Worm (Caenorhabditis elegans): Measurements from ENCODE around the gene baf-1.

Gene baf-1

DNA sequence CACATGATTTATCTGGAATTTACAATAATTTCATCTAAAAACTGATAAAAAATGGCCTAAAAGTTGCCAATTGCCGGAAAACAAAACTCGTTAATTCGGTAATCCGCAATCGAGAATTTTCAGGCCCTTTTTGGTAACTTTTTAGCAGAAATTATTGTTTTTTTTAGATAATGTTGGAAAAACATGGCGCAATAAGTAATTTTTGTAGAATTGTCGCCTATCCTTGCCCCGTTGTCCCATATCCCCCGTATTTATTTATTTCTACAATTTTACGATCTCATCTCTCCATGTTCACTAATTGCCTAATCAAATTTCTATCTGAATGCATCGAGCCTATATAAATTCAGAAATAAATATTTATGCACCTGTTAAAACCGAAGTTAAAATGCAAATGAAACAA lies 45.7 kb downstream of the baf-1 start:
- TF ChIP-seq nhr-237 (tag; optimal IDR thresholded peaks at IDR 0.05): no peak
- TF ChIP-seq M03D4.4 (tag; optimal IDR thresholded peaks at IDR 0.05): no peak
- TF ChIP-seq tbx-8 (GFP tag; optimal IDR thresholded peaks at IDR 0.05): no peak
- no peak for TF ChIP-seq drap-1 (GFP tag; optimal IDR thresholded peaks at IDR 0.05)
- TF ChIP-seq ztf-11 (tag; optimal IDR thresholded peaks at IDR 0.05): no peak
- no peak for TF ChIP-seq ceh-83 (GFP tag; optimal IDR thresholded peaks at IDR 0.05)

DNA sequence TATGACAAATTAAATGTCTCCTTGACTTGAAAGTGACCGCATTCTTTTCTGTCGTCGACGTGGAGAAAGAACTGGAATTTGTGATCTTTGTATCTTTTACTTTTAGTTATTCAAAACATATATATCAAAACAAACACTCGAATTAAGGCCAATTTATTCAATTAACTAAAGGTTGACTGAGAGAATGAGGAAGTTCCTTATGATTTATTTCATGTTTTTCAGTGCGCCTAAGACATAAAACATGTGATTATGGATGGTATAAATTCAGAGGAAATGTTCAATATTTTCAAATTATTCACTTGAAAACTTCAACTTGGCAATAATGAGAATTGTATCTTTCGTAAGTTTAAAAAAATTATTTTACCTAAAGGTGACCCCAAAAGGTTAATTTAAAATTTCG lies 46.3 kb downstream of the baf-1 start, which contains the start of gene F55H2.8:
Gene F55H2.8 (plus strand): TSS at position 301 of the 400 bp plus-strand sequence.
- TF ChIP-seq flh-1 (GFP tag; optimal IDR thresholded peaks at IDR 0.05): no peak
- TF ChIP-seq unc-39 (tag; optimal IDR thresholded peaks at IDR 0.05): no peak
- no peak for TF ChIP-seq ztf-11 (tag; optimal IDR thresholded peaks at IDR 0.05)
- no peak for TF ChIP-seq ceh-83 (GFP tag; optimal IDR thresholded peaks at IDR 0.05)
- no peak for TF ChIP-seq ceh-43 (GFP tag; optimal IDR thresholded peaks at IDR 0.05)
- no peak for TF ChIP-seq mep-1 (tag; optimal IDR thresholded peaks at IDR 0.05)
- TF ChIP-seq cnd-1 (tag; optimal IDR thresholded peaks at IDR 0.05): no peak
- no peak for TF ChIP-seq unc-62 (GFP tag; optimal IDR thresholded peaks at IDR 0.05)
- TF ChIP-seq snpc-4 (tag; optimal IDR thresholded peaks at IDR 0.05): no peak
- TF ChIP-seq hlh-1 (tag; optimal IDR thresholded peaks at IDR 0.05): no peak
- TF ChIP-seq mls-2 (tag; optimal IDR thresholded peaks at IDR 0.05): no peak
- TF ChIP-seq nhr-2 (tag; optimal IDR thresholded peaks at IDR 0.05): no peak
- no peak for TF ChIP-seq lsy-2 (tag; optimal IDR thresholded peaks at IDR 0.05)

DNA sequence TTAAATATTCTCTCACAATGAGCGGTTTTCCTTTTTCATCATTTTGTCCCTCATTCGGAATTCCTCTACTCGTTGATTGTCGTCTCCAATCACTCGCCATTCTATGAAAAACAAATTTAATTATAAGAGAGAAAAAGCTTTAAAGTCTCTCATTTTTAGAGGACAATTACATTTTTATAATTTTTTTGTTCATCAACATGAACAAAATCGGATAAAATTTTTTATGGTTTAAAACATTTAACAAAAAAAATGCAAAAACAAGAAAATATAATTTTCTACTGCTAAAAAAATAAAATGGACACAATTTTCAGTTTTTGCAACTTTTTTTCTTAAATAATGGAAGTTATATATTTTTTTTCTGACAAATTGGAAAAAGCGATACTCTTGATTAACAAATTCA lies 48.9 kb downstream of the baf-1 start, which contains the start of gene F55H2.7:
Gene F55H2.7 (minus strand): TSS at position 101 of the 400 bp plus-strand sequence.
- TF ChIP-seq sptf-1 (tag; optimal IDR thresholded peaks at IDR 0.05) (no peak), ceh-83 (GFP tag; optimal IDR thresholded peaks at IDR 0.05) (no peak), mls-2 (tag; optimal IDR thresholded peaks at IDR 0.05) (no peak), mep-1 (tag; optimal IDR thresholded peaks at IDR 0.05) (no peak), tbx-8 (GFP tag; optimal IDR thresholded peaks at IDR 0.05) (no peak), nhr-237 (tag; optimal IDR thresholded peaks at IDR 0.05) (no peak), hlh-1 (tag; optimal IDR thresholded peaks at IDR 0.05) (no peak), ceh-39 (tag; optimal IDR thresholded peaks at IDR 0.05) (no peak), nhr-2 (tag; optimal IDR thresholded peaks at IDR 0.05) (no peak), sem-2 (GFP tag; optimal IDR thresholded peaks at IDR 0.05) (no peak), unc-39 (tag; optimal IDR thresholded peaks at IDR 0.05) (no peak)
